Worm (Caenorhabditis elegans) whole organism, L4 larva: ENCODE results near the gene Y49F6B.9.

Experiments used
- hmg-1.1 ChIP-seq: fragments of 200-800 bp; sonication (Bioruptor generic); IDR thresholded peaks from 2 replicates; pipeline ENCODE4 v1.3.6; 2022; ENCODE audit warnings: missing genetic modification reagents, missing genetic modification characterization, missing compliant biosample characterization
- lsy-2 ChIP-seq, 2 experiments: fragments of 150-350 bp in 1 of 2; sonication (generic microtip) in 1 of 2; optimal IDR thresholded peaks; 2 replicates each; lab custom pipeline; 2014 to 2017; ENCODE audit warnings: missing biosample characterization in 2 of 2, missing genetic modification characterization in 2 of 2
- skn-1 ChIP-seq: fragments of 150-350 bp; optimal IDR thresholded peaks from 2 replicates; lab custom pipeline; 2014; ENCODE audit warnings: missing biosample characterization, missing genetic modification characterization

- TF ChIP-seq skn-1 (tag; lab: Kevin White, UChicago) (no peak), lsy-2 (tag; optimal IDR thresholded peaks at IDR 0.05; lab: Kevin White, UChicago) (no peak), hmg-1.1 (GFP tag; lab: Robert Waterston, UW) (no peak)
Measured at ce11 chrII:3459199-3459598, 40.0 kb downstream of the Y49F6B.9 start.
